In genomic region chrIV:1284877-1285276, ce11 we compare ENCODE assay signal across 5 worm cellular contexts.
A peak's percentile ranks its signal among the peaks of the same experiment; 100 is the strongest.
TF ChIP-seq lines count a peak whose summit lies in the region.

No protein-coding gene starts in this region.

TF ChIP-seq in whole organism, L1 larva, 84 proteins besides CTCF, POLR2A, EP300 and RAD21:
- TF ChIP-seq nhr-12 (tag; optimal IDR thresholded peaks at IDR 0.05; lab: Kevin White, UChicago) (no peak), nhr-237 (tag; optimal IDR thresholded peaks at IDR 0.05; lab: Kevin White, UChicago) (no peak), fos-1 (tag; optimal IDR thresholded peaks at IDR 0.05; lab: Kevin White, UChicago) (peak; percentile 12), ama-1 (optimal IDR thresholded peaks at IDR 0.05; lab: Kevin White, UChicago) (no peak), nhr-76 (tag; optimal IDR thresholded peaks at IDR 0.05; lab: Kevin White, UChicago) (no peak), lin-39 (tag; optimal IDR thresholded peaks at IDR 0.05; lab: Kevin White, UChicago) (no peak), nhr-71 (tag; optimal IDR thresholded peaks at IDR 0.05; lab: Kevin White, UChicago) (no peak)

TF ChIP-seq in whole organism, L2 larva, 48 proteins besides CTCF, POLR2A, EP300 and RAD21:
- TF ChIP-seq fos-1 (tag; optimal IDR thresholded peaks at IDR 0.05; lab: Kevin White, UChicago) (peak; percentile 74), nhr-77 (tag; optimal IDR thresholded peaks at IDR 0.05; lab: Kevin White, UChicago) (no peak)

TF ChIP-seq in whole organism, L3 larva, 47 proteins besides CTCF, POLR2A, EP300 and RAD21:
- TF ChIP-seq pqm-1 (tag; optimal IDR thresholded peaks at IDR 0.05; lab: Kevin White, UChicago) (peak; percentile 26), fkh-10 (GFP tag; optimal IDR thresholded peaks at IDR 0.05; lab: Kevin White, UChicago) (no peak), elt-2 (tag; optimal IDR thresholded peaks at IDR 0.05; lab: Kevin White, UChicago) (peak; percentile 29), pha-4 (tag; optimal IDR thresholded peaks at IDR 0.05; lab: Kevin White, UChicago) (peak; percentile 63)

TF ChIP-seq in whole organism, L4 larva, 104 proteins besides CTCF, POLR2A, EP300 and RAD21:
- TF ChIP-seq nhr-102 (tag; optimal IDR thresholded peaks at IDR 0.05; lab: Kevin White, UChicago): no peak
- TF ChIP-seq pqm-1 (tag; optimal IDR thresholded peaks at IDR 0.05; lab: Kevin White, UChicago): peak; percentile 28
- peak; percentile 32 for TF ChIP-seq dve-1 (tag; optimal IDR thresholded peaks at IDR 0.05; lab: Kevin White, UChicago; ENCODE audit: insufficient read depth)
- no peak for TF ChIP-seq daf-16 (GFP tag; optimal IDR thresholded peaks at IDR 0.05; lab: Kevin White, UChicago)
- peak; percentile 14 for TF ChIP-seq daf-16 (tag; optimal IDR thresholded peaks at IDR 0.05; lab: Kevin White, UChicago)
- peak; percentile 32 for TF ChIP-seq nhr-6 (tag; optimal IDR thresholded peaks at IDR 0.05; lab: Kevin White, UChicago)
- no peak for TF ChIP-seq dpl-1 (GFP tag; optimal IDR thresholded peaks at IDR 0.05; lab: Kevin White, UChicago)
- TF ChIP-seq nhr-28 (tag; optimal IDR thresholded peaks at IDR 0.05; lab: Kevin White, UChicago): peak; percentile 41

TF ChIP-seq in whole organism, young adult, 124 proteins besides CTCF, POLR2A, EP300 and RAD21:
- TF ChIP-seq ceh-40 (GFP tag; IDR thresholded peaks at IDR 0.05; lab: Robert Waterston, UW) (no peak), nhr-80 (tag; optimal IDR thresholded peaks at IDR 0.05; lab: Kevin White, UChicago) (peak; percentile 23), rec-8 (tag; optimal IDR thresholded peaks at IDR 0.05; lab: Kevin White, UChicago) (no peak), F39B2.1 (GFP tag; IDR thresholded peaks at IDR 0.05; lab: Robert Waterston, UW) (no peak), B0019.2 (GFP tag; conservative IDR thresholded peaks at IDR 0.05; lab: Robert Waterston, UW) (no peak), F57C9.4 (tag; optimal IDR thresholded peaks at IDR 0.05; lab: Kevin White, UChicago) (no peak)
